Fruit fly (Drosophila melanogaster) whole organism, prepupa: ENCODE results near the gene mRpL27.
A peak's percentile ranks its signal among the peaks of the same experiment; 100 is the strongest.

Experiments
- Blimp-1 ChIP-seq: fragments of 200-800 bp; sonication (Bioruptor generic); optimal IDR thresholded peaks from 3 replicates; lab custom pipeline; 2017; ENCODE audit warnings: missing biosample characterization, missing genetic modification characterization, mild to moderate bottlenecking, moderate library complexity, missing genetic modification reagents
- CG10669 ChIP-seq: fragments of 200-800 bp; sonication (Bioruptor generic); optimal IDR thresholded peaks from 3 replicates; lab custom pipeline; 2018; ENCODE audit warnings: missing biosample characterization, mild to moderate bottlenecking, missing genetic modification characterization, moderate library complexity
- CG11762 ChIP-seq: fragments of 200-800 bp; sonication (Bioruptor generic); optimal IDR thresholded peaks from 3 replicates; lab custom pipeline; 2016; ENCODE audit warnings: missing biosample characterization, missing genetic modification characterization; ENCODE audit not compliant: insufficient read depth
- CG16779 ChIP-seq: fragments of 200-800 bp; sonication (Bioruptor generic); optimal IDR thresholded peaks from 3 replicates; lab custom pipeline; 2017; ENCODE audit warnings: missing biosample characterization, mild to moderate bottlenecking, missing genetic modification characterization
- CG3919 ChIP-seq: fragments of 200-800 bp; sonication (Bioruptor generic); optimal IDR thresholded peaks from 3 replicates; lab custom pipeline; 2016; ENCODE audit warnings: missing biosample characterization, missing genetic modification characterization
- CG6163 ChIP-seq: fragments of 200-800 bp; sonication (Bioruptor generic); IDR thresholded peaks from 3 replicates; pipeline ENCODE4 v1.3.6; 2022; ENCODE audit warnings: missing biosample characterization, missing genetic modification characterization
- CG6276 ChIP-seq: fragments of 200-800 bp; sonication (Bioruptor generic); optimal IDR thresholded peaks from 2 replicates; lab custom pipeline; 2017; ENCODE audit warnings: missing biosample characterization, mild to moderate bottlenecking, missing genetic modification characterization
- CG6808 ChIP-seq: fragments of 200-800 bp; sonication (Bioruptor generic); optimal IDR thresholded peaks from 3 replicates; lab custom pipeline; 2017; ENCODE audit warnings: missing biosample characterization, missing genetic modification characterization, mild to moderate bottlenecking, moderate library complexity, missing genetic modification reagents
- CG8119 ChIP-seq: fragments of 200-800 bp; sonication (Bioruptor generic); IDR thresholded peaks from 3 replicates; pipeline ENCODE4 v1.3.6; 2022; ENCODE audit warnings: missing biosample characterization, missing genetic modification characterization
- CG8319 ChIP-seq: fragments of 200-800 bp; sonication (Bioruptor generic); optimal IDR thresholded peaks from 3 replicates; lab custom pipeline; 2016; ENCODE audit warnings: missing biosample characterization, missing genetic modification characterization
- Eip75B ChIP-seq: fragments of 200-800 bp; sonication (Bioruptor generic); optimal IDR thresholded peaks from 3 replicates; lab custom pipeline; 2016; ENCODE audit warnings: missing biosample characterization, missing genetic modification characterization
- Eip93F ChIP-seq: fragments of 200-800 bp; sonication (Bioruptor generic); optimal IDR thresholded peaks from 2 replicates; lab custom pipeline; 2016; ENCODE audit warnings: missing biosample characterization, mild to moderate bottlenecking, missing genetic modification characterization
- Ets96B ChIP-seq: fragments of 200-800 bp; optimal IDR thresholded peaks from 2 replicates; lab custom pipeline; 2019; ENCODE audit warnings: missing biosample characterization, mild to moderate bottlenecking, missing genetic modification characterization, moderate library complexity
- Gug ChIP-seq: fragments of 200-800 bp; sonication (Bioruptor generic); IDR thresholded peaks from 2 replicates; pipeline ENCODE4 v1.3.6; 2022; ENCODE audit warnings: missing biosample characterization, missing genetic modification characterization
- Hr4 ChIP-seq: fragments of 200-800 bp; sonication (Bioruptor generic); optimal IDR thresholded peaks from 3 replicates; lab custom pipeline; 2016; ENCODE audit warnings: missing biosample characterization, missing genetic modification characterization
- Lpt ChIP-seq: fragments of 200-800 bp; sonication (Bioruptor generic); optimal IDR thresholded peaks from 3 replicates; lab custom pipeline; 2016; ENCODE audit warnings: missing biosample characterization, missing genetic modification characterization
- Met ChIP-seq: fragments of 200-800 bp; sonication (Bioruptor generic); optimal IDR thresholded peaks from 3 replicates; lab custom pipeline; 2016; ENCODE audit warnings: missing biosample characterization, missing genetic modification characterization
- OdsH ChIP-seq: fragments of 200-800 bp; sonication (Bioruptor generic); optimal IDR thresholded peaks from 3 replicates; lab custom pipeline; 2016; ENCODE audit warnings: missing biosample characterization, missing genetic modification characterization
- Smox ChIP-seq: fragments of 200-800 bp; sonication (Bioruptor generic); optimal IDR thresholded peaks from 3 replicates; lab custom pipeline; 2016; ENCODE audit warnings: missing biosample characterization, missing genetic modification characterization
- Sox15 ChIP-seq: fragments of 200-800 bp; sonication (Bioruptor generic); optimal IDR thresholded peaks from 3 replicates; lab custom pipeline; 2016; ENCODE audit warnings: missing biosample characterization, missing genetic modification characterization
- achi ChIP-seq: fragments of 200-800 bp; sonication (Bioruptor generic); optimal IDR thresholded peaks from 3 replicates; lab custom pipeline; 2016; ENCODE audit warnings: missing biosample characterization, missing genetic modification characterization
- eg ChIP-seq: fragments of 200-800 bp; sonication (Bioruptor generic); IDR thresholded peaks from 3 replicates; pipeline ENCODE4 v1.3.6; 2022; ENCODE audit warnings: missing biosample characterization, missing genetic modification characterization
- esn ChIP-seq: fragments of 200-800 bp; sonication (Bioruptor generic); optimal IDR thresholded peaks from 2 replicates; lab custom pipeline; 2016; ENCODE audit warnings: missing biosample characterization, mild to moderate bottlenecking, missing genetic modification characterization, moderate library complexity
- fd59A ChIP-seq: fragments of 200-800 bp; sonication (Bioruptor generic); optimal IDR thresholded peaks from 2 replicates; lab custom pipeline; 2017; ENCODE audit warnings: missing biosample characterization, mild to moderate bottlenecking, missing genetic modification characterization, missing genetic modification reagents
- fd85E ChIP-seq: fragments of 200-800 bp; sonication (Bioruptor generic); optimal IDR thresholded peaks from 3 replicates; lab custom pipeline; 2016; ENCODE audit warnings: missing biosample characterization, missing genetic modification characterization
- lz ChIP-seq: fragments of 200-800 bp; sonication (Bioruptor generic); optimal IDR thresholded peaks from 3 replicates; lab custom pipeline; 2016; ENCODE audit warnings: missing biosample characterization, missing genetic modification characterization
- pdm3 ChIP-seq: fragments of 200-800 bp; sonication (Bioruptor generic); optimal IDR thresholded peaks from 3 replicates; lab custom pipeline; 2016; ENCODE audit warnings: missing biosample characterization, missing genetic modification characterization
- salr ChIP-seq, 2 experiments: fragments of 200-800 bp; sonication (Bioruptor generic); optimal IDR thresholded peaks; 3 replicates each; lab custom pipeline; 2016 to 2018; ENCODE audit warnings: missing biosample characterization in 2 of 2, missing genetic modification characterization in 2 of 2, mild to moderate bottlenecking in 1 of 2
- svp ChIP-seq: fragments of 200-800 bp; sonication (Bioruptor generic); peaks from one replicate; lab custom pipeline; 2016; ENCODE audit warnings: missing biosample characterization, missing genetic modification characterization
- topi ChIP-seq: fragments of 200-800 bp; sonication (Bioruptor generic); optimal IDR thresholded peaks from 3 replicates; lab custom pipeline; 2016; ENCODE audit warnings: missing biosample characterization, missing genetic modification characterization
- vri ChIP-seq: fragments of 200-800 bp; sonication (Bioruptor generic); optimal IDR thresholded peaks from 3 replicates; lab custom pipeline; 2016; ENCODE audit warnings: missing biosample characterization, mild to moderate bottlenecking, missing genetic modification characterization

Gene mRpL27

dm6 chr2L:4416089-4416488 is 43.3 kb downstream of the mRpL27 start (continued):
- TF ChIP-seq CG6808 (GFP tag; lab: Kevin White, UChicago) (peak; percentile 27), Smox (peak; percentile 13), topi (peak; percentile 26), pdm3 (GFP tag; lab: Kevin White, UChicago) (peak; percentile 48), CG8119 (GFP tag; lab: Robert Waterston, UW) (0 out of 3 replicates have a peak, but pooled peaks have one; percentile 24), Met (GFP tag; lab: Kevin White, UChicago) (peak; percentile 43), Lpt (GFP tag; lab: Kevin White, UChicago) (peak; percentile 23), vri (GFP tag; lab: Kevin White, UChicago) (no peak), salr (GFP tag; optimal IDR thresholded peaks at IDR 0.05; lab: Kevin White, UChicago) (peak in 1 of 2 experiments; percentile 5), CG3919 (peak; percentile 53)

DNA sequence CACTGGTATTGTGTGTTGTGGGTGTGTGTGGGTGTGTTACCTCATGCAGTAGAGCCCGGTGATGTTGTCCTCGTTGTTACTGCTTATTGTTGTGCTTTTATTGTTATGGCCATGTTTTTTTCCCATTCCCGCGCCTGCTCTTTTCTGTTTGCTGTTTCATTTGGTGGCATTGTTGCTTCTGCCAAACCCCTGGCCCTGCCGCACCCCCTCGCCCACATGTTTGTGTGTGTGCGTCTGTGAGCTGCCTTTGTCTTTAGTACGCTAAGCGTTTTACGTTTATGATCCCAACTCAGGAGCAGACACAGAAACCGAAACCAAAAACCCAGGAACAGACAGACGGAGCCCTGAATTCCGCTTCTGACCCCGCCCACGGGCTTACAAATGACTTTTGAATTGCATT is 45.4 kb downstream of the mRpL27 start:
- TF ChIP-seq CG11762: no peak
- no peak for TF ChIP-seq CG16779
- no peak for TF ChIP-seq vri (GFP tag; lab: Kevin White, UChicago)
- TF ChIP-seq Sox15: no peak
- TF ChIP-seq fd85E (GFP tag; lab: Kevin White, UChicago): no peak
- no peak for TF ChIP-seq esn (GFP tag; lab: Kevin White, UChicago)
- TF ChIP-seq Blimp-1 (GFP tag; lab: Kevin White, UChicago): no peak
- no peak for TF ChIP-seq CG6276
- TF ChIP-seq Met (GFP tag; lab: Kevin White, UChicago): no peak
- TF ChIP-seq pdm3 (GFP tag; lab: Kevin White, UChicago): no peak
- TF ChIP-seq eg (GFP tag; lab: Robert Waterston, UW): no peak
- TF ChIP-seq Eip93F (GFP tag; lab: Kevin White, UChicago): no peak
- TF ChIP-seq Hr4 (GFP tag; lab: Kevin White, UChicago): no peak
- TF ChIP-seq salr (GFP tag; optimal IDR thresholded peaks at IDR 0.05; lab: Kevin White, UChicago): no peak
- no peak for TF ChIP-seq lz (GFP tag; lab: Kevin White, UChicago)
- no peak for TF ChIP-seq CG6163 (GFP tag; lab: Robert Waterston, UW)
- no peak for TF ChIP-seq Eip75B (GFP tag; lab: Kevin White, UChicago)
- no peak for TF ChIP-seq Ets96B (tag; lab: Kevin White, UChicago)
- TF ChIP-seq CG10669 (GFP tag; lab: Kevin White, UChicago): no peak
- TF ChIP-seq svp (GFP tag; lab: Kevin White, UChicago): no peak

DNA sequence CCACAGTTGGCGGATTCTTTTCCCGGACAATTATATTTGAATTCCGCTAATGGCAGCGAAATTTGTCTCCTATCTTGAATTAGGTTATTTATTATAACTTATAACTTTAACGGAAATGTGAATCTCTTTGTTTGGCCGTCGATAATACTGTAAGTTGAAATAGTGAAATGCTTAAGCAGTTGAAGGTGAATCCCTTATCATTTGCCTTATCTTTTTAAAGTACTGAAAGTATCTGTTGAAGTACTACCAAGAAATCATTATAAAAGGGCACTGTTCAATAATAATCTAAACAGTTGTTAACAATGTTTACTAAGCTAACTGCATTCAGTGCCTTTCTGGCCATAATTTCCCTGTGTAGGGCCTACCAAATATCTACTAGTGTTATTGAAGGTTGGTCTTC is 48.6 kb downstream of the mRpL27 start, which contains the start of gene CG43055:
TSS of gene CG43055 (plus strand) at position 301 of the 400 bp plus-strand sequence.
- TF ChIP-seq achi (GFP tag; lab: Kevin White, UChicago): no peak
- TF ChIP-seq fd85E (GFP tag; lab: Kevin White, UChicago): no peak
- no peak for TF ChIP-seq Gug
- TF ChIP-seq CG8319: no peak
- no peak for TF ChIP-seq Ets96B (tag; lab: Kevin White, UChicago)
- TF ChIP-seq topi: no peak
- TF ChIP-seq CG6808 (GFP tag; lab: Kevin White, UChicago): no peak
- no peak for TF ChIP-seq OdsH (GFP tag; lab: Kevin White, UChicago)
- TF ChIP-seq svp (GFP tag; lab: Kevin White, UChicago): no peak
- no peak for TF ChIP-seq lz (GFP tag; lab: Kevin White, UChicago)
- TF ChIP-seq Sox15: no peak
- no peak for TF ChIP-seq fd59A (GFP tag; lab: Kevin White, UChicago)
